Fruit fly (Drosophila melanogaster): ENCODE results near the gene JMJD6.
A peak's percentile ranks its signal among the peaks of the same experiment; 100 is the strongest.

JMJD6 gene

DNA sequence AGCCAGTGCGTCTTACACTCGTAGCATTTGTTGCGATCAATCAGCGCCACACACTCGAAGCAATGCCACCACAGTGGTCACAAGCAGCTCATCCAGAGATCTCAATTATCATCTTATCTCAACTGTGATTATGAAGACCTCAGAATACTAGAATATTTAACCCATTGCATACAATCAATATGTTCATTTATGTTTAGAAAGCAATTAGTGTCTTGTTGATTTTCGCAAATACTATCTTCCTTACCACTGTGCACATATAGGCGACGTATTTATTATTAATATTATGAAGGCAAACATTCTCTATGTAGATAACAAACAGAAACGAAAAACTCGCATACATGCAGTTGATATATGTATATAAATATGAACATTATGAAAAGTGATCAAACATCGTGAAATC lies 3.4 kb downstream of the JMJD6 start (continued):
- TF ChIP-seq CG18764 (GFP tag; optimal IDR thresholded peaks at IDR 0.05): peak; percentile 84
- TF ChIP-seq CG30403 (GFP tag; optimal IDR thresholded peaks at IDR 0.05): peak; percentile 39
- no peak for TF ChIP-seq ftz-f1 (GFP tag; optimal IDR thresholded peaks at IDR 0.05)
- peak; percentile 73 for TF ChIP-seq CG12391 (tag; optimal IDR thresholded peaks at IDR 0.05)
- TF ChIP-seq sna (GFP tag; IDR thresholded peaks at IDR 0.05; ENCODE audit: partially characterized antibody): no peak
- 0 out of 2 replicates have a peak, but pooled peaks have one; percentile 40 for TF ChIP-seq ro (GFP tag; IDR thresholded peaks at IDR 0.05)
- TF ChIP-seq CG3407 (GFP tag; optimal IDR thresholded peaks at IDR 0.05): peak; percentile 83
- TF ChIP-seq jumu (GFP tag; optimal IDR thresholded peaks at IDR 0.05): no peak
- peak in 1 of 2 experiments; percentile 64 for TF ChIP-seq dpn (GFP tag; optimal IDR thresholded peaks at IDR 0.05)
- TF ChIP-seq Ets65A (GFP tag): no peak
- TF ChIP-seq CG1602 (GFP tag; optimal IDR thresholded peaks at IDR 0.05): peak; percentile 74
- peak; percentile 88 for TF ChIP-seq Xrp1 (GFP tag; IDR thresholded peaks at IDR 0.05)
- TF ChIP-seq CG2712 (tag; optimal IDR thresholded peaks at IDR 0.05): peak; percentile 79
- peak; percentile 63 for TF ChIP-seq trh (GFP tag; optimal IDR thresholded peaks at IDR 0.05)
- TF ChIP-seq Nf-YC (tag; optimal IDR thresholded peaks at IDR 0.05): no peak
- peak; percentile 72 for TF ChIP-seq CG8924 (tag; optimal IDR thresholded peaks at IDR 0.05)
- TF ChIP-seq CG4282 (GFP tag; optimal IDR thresholded peaks at IDR 0.05): no peak
- no peak for TF ChIP-seq bbx (GFP tag; IDR thresholded peaks at IDR 0.05; ENCODE audit: partially characterized antibody)
- TF ChIP-seq CG10431 (GFP tag; optimal IDR thresholded peaks at IDR 0.05): peak; percentile 46
- TF ChIP-seq CG5953 (GFP tag; IDR thresholded peaks at IDR 0.05): peak; percentile 57; the same call in 1 of the 2 replicates
- TF ChIP-seq bab2 (GFP tag; optimal IDR thresholded peaks at IDR 0.05): peak; percentile 70
- no peak for TF ChIP-seq Adf1 (GFP tag; IDR thresholded peaks at IDR 0.05)
- no peak for TF ChIP-seq Elba2 (GFP tag; optimal IDR thresholded peaks at IDR 0.05)
- peak; percentile 67 for TF ChIP-seq CG4707 (GFP tag; optimal IDR thresholded peaks at IDR 0.05)
- peak; percentile 56 for TF ChIP-seq ranshi (GFP tag; IDR thresholded peaks at IDR 0.05)
- TF ChIP-seq CG12942 (GFP tag; optimal IDR thresholded peaks at IDR 0.05): peak; percentile 59
- peak; percentile 83 for TF ChIP-seq CG6254 (GFP tag; optimal IDR thresholded peaks at IDR 0.05)
- no peak for TF ChIP-seq hbn (GFP tag; IDR thresholded peaks at IDR 0.05; ENCODE audit: partially characterized antibody)
- TF ChIP-seq row (GFP tag; IDR thresholded peaks at IDR 0.05): peak; percentile 67; the same call in 2 of the 3 replicates
- TF ChIP-seq Poxn (GFP tag; IDR thresholded peaks at IDR 0.05): no peak
- no peak for TF ChIP-seq CG6791 (GFP tag; IDR thresholded peaks at IDR 0.05; ENCODE audit: partially characterized antibody)
- TF ChIP-seq NFAT (GFP tag; IDR thresholded peaks at IDR 0.05): 0 out of 2 replicates have a peak, but pooled peaks have one; percentile 31
- peak; percentile 54 for TF ChIP-seq CG12659 (GFP tag; optimal IDR thresholded peaks at IDR 0.05)
- peak; percentile 56 for TF ChIP-seq CG15269 (tag; optimal IDR thresholded peaks at IDR 0.05)
- TF ChIP-seq CG7786 (GFP tag; optimal IDR thresholded peaks at IDR 0.05): peak; percentile 28
- peak; percentile 61 for TF ChIP-seq Atf-2 (GFP tag; optimal IDR thresholded peaks at IDR 0.05)
- no peak for TF ChIP-seq CG6854 (GFP tag; optimal IDR thresholded peaks at IDR 0.05)
- peak in 1 of 2 experiments; percentile 34 for TF ChIP-seq Hr78 (GFP tag; optimal IDR thresholded peaks at IDR 0.05)
- no peak for TF ChIP-seq chinmo (GFP tag; IDR thresholded peaks at IDR 0.05; ENCODE audit: partially characterized antibody)
- no peak for TF ChIP-seq CG16813 (GFP tag; IDR thresholded peaks at IDR 0.05; ENCODE audit: partially characterized antibody)
- TF ChIP-seq CG33213 (GFP tag; optimal IDR thresholded peaks at IDR 0.05): peak; percentile 51
- peak; percentile 85 for TF ChIP-seq ara (GFP tag; IDR thresholded peaks at IDR 0.05)
- peak; percentile 81 for TF ChIP-seq CG9727 (GFP tag; optimal IDR thresholded peaks at IDR 0.05)
- TF ChIP-seq D19B (GFP tag; optimal IDR thresholded peaks at IDR 0.05): no peak
- TF ChIP-seq CG7372 (GFP tag; IDR thresholded peaks at IDR 0.05): peak; percentile 36; the same call in 1 of the 2 replicates
- TF ChIP-seq CG6765 (GFP tag; optimal IDR thresholded peaks at IDR 0.05): no peak
- peak; percentile 61 for TF ChIP-seq CG8359 (GFP tag; optimal IDR thresholded peaks at IDR 0.05; ENCODE audit: borderline replicate concordance)
- no peak for TF ChIP-seq Hey (tag; optimal IDR thresholded peaks at IDR 0.05)
- peak; percentile 67 for TF ChIP-seq HHEX (GFP tag; optimal IDR thresholded peaks at IDR 0.05)
- no peak for TF ChIP-seq ERR (GFP tag; optimal IDR thresholded peaks at IDR 0.05)

All from whole organism, embryonic.